Worm (Caenorhabditis elegans): ENCODE measurements around the gene M02B7.2.

The M02B7.2 gene

ce11 chrIV:3841607-3842006 lies 38.2 kb downstream of the M02B7.2 start:
- no peak for TF ChIP-seq unc-62 (GFP tag; optimal IDR thresholded peaks at IDR 0.05)

ce11 chrIV:3843019-3843527 lies 39.7 kb downstream of the M02B7.2 start:
- TF ChIP-seq unc-62 (GFP tag; optimal IDR thresholded peaks at IDR 0.05): no peak

ce11 chrIV:3844004-3844403 lies 40.6 kb downstream of the M02B7.2 start:
- no peak for TF ChIP-seq unc-62 (GFP tag; optimal IDR thresholded peaks at IDR 0.05)

DNA sequence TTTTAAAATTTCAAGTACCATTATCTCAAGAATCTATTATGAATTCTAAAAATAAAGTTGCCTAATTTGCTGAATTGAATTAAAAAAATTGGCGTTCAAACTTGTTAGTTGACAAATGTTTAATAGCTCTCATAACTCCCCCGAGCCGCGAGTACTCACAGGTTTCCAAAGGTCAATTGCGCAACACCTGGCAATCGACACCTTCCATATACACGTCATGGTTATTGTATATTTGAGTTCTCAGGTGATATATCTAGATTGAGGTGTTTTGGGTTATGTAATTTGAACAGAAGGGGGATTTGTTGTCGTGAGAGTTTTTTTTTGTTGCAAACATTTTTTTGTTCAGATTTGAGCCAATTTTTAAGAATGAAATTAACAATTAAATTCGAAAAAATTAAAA lies 41.2 kb downstream of the M02B7.2 start:
- no peak for TF ChIP-seq unc-62 (GFP tag; optimal IDR thresholded peaks at IDR 0.05)

ce11 chrIV:3847489-3847888 lies 44.1 kb downstream of the M02B7.2 start:
- no peak for TF ChIP-seq unc-62 (GFP tag; optimal IDR thresholded peaks at IDR 0.05)

DNA sequence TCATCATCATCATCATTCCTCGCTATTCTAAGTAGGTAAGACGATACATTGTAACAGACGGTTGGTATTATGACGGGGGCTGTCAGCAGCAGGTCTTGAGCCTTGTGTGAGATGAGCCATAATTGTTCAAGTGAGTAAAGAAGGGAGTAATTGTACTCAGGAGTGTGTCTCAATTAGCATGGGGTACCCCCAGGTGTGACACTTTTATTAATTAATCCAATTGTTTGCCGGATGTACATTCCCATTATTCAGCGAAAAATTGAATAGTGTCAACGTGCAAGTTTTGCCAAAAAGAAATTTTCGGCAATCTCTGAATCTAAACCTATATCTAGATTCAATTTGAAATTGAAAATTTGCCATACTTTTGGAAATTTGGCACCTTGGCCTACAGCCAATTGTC lies 45.6 kb downstream of the M02B7.2 start:
- TF ChIP-seq unc-62 (GFP tag; optimal IDR thresholded peaks at IDR 0.05): no peak

DNA sequence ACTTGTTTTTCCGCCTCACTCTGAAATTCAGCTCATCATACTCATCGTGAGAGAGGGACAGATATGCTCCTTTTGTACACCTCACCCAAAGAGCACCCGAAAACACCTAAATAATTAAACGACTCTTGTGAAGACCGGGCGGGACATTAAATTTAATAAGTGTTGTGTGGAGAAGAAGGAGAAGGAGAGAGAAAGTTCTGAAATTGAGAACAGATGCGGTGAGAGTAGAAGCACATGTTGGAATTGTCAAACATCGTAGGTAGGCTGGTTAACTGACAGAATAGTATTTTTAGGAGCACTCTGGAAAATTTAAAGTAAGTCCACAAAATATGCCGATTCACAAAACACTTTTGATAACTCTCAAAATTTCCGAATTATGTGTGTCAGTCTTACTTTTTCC lies 50.2 kb downstream of the M02B7.2 start:
- no peak for TF ChIP-seq unc-62 (GFP tag; optimal IDR thresholded peaks at IDR 0.05)
